Fruit fly (Drosophila melanogaster) whole organism: ENCODE data around the gene CG14712.

Experiments used
- CG8478 ChIP-seq: fragments of >200 bp; optimal IDR thresholded peaks from 2 replicates; lab custom pipeline; 2018; ENCODE audit warnings: inconsistent platforms
- Dll ChIP-seq: fragments of >200 bp; optimal IDR thresholded peaks from 2 replicates; lab custom pipeline; 2017
- EcR ChIP-seq, 2 experiments: fragments of >200 bp; optimal IDR thresholded peaks; 2 replicates each; lab custom pipeline; 2017; ENCODE audit warnings: missing biosample characterization in 2 of 2, missing genetic modification characterization in 2 of 2, missing genetic modification reagents in 2 of 2
- pan ChIP-seq: fragments of >200 bp; optimal IDR thresholded peaks from 2 replicates; lab custom pipeline; 2017
- psq ChIP-seq: fragments of >200 bp; optimal IDR thresholded peaks from 2 replicates; lab custom pipeline; 2017
- usp ChIP-seq: fragments of >200 bp; optimal IDR thresholded peaks from 2 replicates; lab custom pipeline; 2017; ENCODE audit warnings: missing biosample characterization, missing genetic modification characterization, mixed read lengths

CG14712 gene

DNA sequence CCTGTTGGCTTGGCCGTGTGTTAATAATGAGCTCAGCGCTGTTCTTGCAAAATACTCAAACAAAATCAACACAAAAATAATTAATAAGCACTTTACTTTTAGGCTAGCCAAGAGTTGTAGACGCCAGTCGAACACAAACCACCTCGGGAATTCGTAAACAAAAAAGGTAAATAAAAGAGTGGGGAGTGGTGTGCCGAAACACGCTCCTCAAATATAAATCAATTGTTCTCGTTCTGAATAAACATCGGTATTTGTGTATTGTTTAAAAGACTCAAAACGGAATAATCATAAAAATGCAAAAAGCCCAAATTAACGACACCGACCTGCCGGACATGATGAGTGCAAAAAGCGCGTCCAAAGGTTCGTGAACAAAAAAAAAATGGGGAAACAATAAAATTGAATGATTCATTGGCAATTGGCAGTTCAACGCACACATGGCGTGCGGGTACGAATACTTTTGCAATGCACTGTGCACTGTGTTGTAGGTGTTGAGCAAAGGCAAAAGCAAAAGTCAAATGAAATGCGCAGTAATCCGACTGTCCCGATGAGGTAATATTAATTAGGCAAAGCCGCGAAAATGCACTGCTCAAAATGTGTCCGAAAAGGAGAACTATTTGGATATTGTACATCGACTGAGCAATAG is 11.5 kb downstream of the CG14712 start:
- TF ChIP-seq psq (no peak), usp (GFP tag; lab: Kevin White, UChicago) (no peak), CG8478 (lab: Kevin White, UChicago) (no peak), Dll (lab: Kevin White, UChicago) (no peak), pan (lab: Kevin White, UChicago) (no peak), EcR (GFP tag; optimal IDR thresholded peaks at IDR 0.05; lab: Kevin White, UChicago) (no peak)

DNA sequence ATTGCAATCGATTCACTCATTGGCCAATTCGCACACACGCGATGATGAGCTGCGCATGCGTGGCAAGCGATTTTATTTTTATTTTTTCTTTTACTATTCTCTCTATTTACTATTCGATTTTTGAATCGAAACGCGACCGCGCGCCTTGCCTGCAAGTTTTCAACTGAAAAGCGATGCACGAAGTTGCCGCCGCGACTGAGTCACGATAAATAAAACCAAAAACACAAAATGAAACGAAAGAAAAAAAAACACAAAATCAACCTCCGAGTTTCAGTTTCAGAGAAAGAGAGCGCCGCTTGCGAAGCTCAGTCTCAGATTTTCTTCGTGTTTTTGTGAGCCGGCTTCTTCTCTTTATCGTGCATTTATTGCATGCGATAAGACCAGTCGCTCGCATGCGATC is 18.3 kb downstream of the CG14712 start:
- TF ChIP-seq usp (GFP tag; lab: Kevin White, UChicago), result no peak
- no peak for TF ChIP-seq pan (lab: Kevin White, UChicago)
- no peak for TF ChIP-seq psq
- no peak for TF ChIP-seq CG8478 (lab: Kevin White, UChicago)
- TF ChIP-seq Dll (lab: Kevin White, UChicago), result no peak
- no peak for TF ChIP-seq EcR (GFP tag; optimal IDR thresholded peaks at IDR 0.05; lab: Kevin White, UChicago)

dm6 chr3R:11648356-11649355 is 20.1 kb downstream of the CG14712 start:
- TF ChIP-seq Dll (lab: Kevin White, UChicago), result no peak
- TF ChIP-seq EcR (GFP tag; optimal IDR thresholded peaks at IDR 0.05; lab: Kevin White, UChicago), result peak in 1 of 2 experiments; percentile 12

DNA sequence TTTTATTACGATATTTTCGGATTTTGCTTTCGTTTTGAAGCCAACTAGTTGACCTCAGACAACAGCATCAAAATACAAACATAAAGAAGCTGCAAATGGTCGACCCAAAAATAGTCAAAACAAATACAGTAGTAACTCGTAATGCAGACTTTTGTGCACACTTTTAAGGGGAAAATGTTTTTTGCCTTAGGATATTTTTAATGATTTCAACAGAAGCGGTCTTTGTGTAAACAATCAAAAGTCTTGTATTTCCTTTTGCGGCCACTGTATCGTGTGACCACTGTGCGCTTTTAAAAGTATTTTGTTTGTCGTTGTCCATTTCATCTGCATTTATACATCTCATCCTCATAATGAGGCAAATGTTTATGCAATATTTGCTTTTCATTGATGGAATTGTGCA is 20.9 kb downstream of the CG14712 start:
- no peak for TF ChIP-seq pan (lab: Kevin White, UChicago)
- TF ChIP-seq Dll (lab: Kevin White, UChicago), result no peak
- TF ChIP-seq CG8478 (lab: Kevin White, UChicago), result no peak
- no peak for TF ChIP-seq psq
- TF ChIP-seq EcR (GFP tag; optimal IDR thresholded peaks at IDR 0.05; lab: Kevin White, UChicago), result no peak
- no peak for TF ChIP-seq usp (GFP tag; lab: Kevin White, UChicago)

dm6 chr3R:11650105-11651039 is 21.8 kb downstream of the CG14712 start, which contains the start of the genes Csk and Elp1:
TSS of gene Csk (minus strand) at chr3R:11650706.
TSS of gene Elp1 (plus strand) at chr3R:11650971.
- no peak for TF ChIP-seq psq
- no peak for TF ChIP-seq EcR (GFP tag; optimal IDR thresholded peaks at IDR 0.05; lab: Kevin White, UChicago)
- TF ChIP-seq pan (lab: Kevin White, UChicago), result no peak
- no peak for TF ChIP-seq Dll (lab: Kevin White, UChicago)
- no peak for TF ChIP-seq usp (GFP tag; lab: Kevin White, UChicago)
- no peak for TF ChIP-seq CG8478 (lab: Kevin White, UChicago)

- TF ChIP-seq CG8478 (lab: Kevin White, UChicago), result no peak
- no peak for TF ChIP-seq pan (lab: Kevin White, UChicago)
- no peak for TF ChIP-seq EcR (GFP tag; optimal IDR thresholded peaks at IDR 0.05; lab: Kevin White, UChicago)
- TF ChIP-seq usp (GFP tag; lab: Kevin White, UChicago), result no peak
- no peak for TF ChIP-seq Dll (lab: Kevin White, UChicago)
- no peak for TF ChIP-seq psq
Measured at dm6 chr3R:11655873-11656374, 27.4 kb downstream of the CG14712 start, which contains the start of gene CG42327. TSS of gene CG42327 (plus strand) at chr3R:11656149.

DNA sequence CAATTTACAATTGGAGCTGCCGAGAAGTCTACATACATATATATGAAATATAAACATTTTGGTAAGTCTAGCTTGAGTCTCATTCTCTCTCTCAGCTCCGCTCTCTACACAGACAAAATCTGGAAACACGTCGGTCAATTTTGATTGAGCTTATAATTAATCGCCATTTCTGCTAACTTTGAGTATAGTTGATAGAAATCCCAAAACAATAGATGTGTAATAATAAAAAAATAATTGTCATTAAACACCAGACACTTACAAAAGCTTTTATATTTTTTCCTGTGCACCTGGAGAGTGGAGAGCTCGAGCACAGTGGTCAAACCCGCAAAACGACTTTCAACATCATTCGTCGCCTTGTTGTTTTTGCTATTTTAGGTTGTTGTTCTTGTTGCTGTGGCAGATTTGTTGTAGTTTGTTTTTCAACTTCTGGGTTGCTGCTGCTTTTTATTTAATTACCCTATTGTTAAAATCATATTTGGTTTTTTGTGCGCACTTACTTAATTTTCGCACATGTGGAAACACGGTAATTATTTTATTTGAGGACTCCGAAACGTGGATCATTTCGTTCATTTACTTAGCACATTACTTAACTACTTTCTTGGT is 28.2 kb downstream of the CG14712 start:
- TF ChIP-seq psq (no peak), usp (GFP tag; lab: Kevin White, UChicago) (no peak), CG8478 (lab: Kevin White, UChicago) (no peak), Dll (lab: Kevin White, UChicago) (no peak), pan (lab: Kevin White, UChicago) (no peak), EcR (GFP tag; optimal IDR thresholded peaks at IDR 0.05; lab: Kevin White, UChicago) (no peak)

- TF ChIP-seq usp (GFP tag; lab: Kevin White, UChicago) (no peak), pan (lab: Kevin White, UChicago) (no peak), psq (no peak), EcR (GFP tag; optimal IDR thresholded peaks at IDR 0.05; lab: Kevin White, UChicago) (no peak), Dll (lab: Kevin White, UChicago) (no peak), CG8478 (lab: Kevin White, UChicago) (no peak)
Measured at dm6 chr3R:11657786-11658193, 29.2 kb downstream of the CG14712 start.

dm6 chr3R:11661187-11661586 is 32.6 kb downstream of the CG14712 start:
- TF ChIP-seq Dll (lab: Kevin White, UChicago) (no peak), pan (lab: Kevin White, UChicago) (no peak), EcR (GFP tag; optimal IDR thresholded peaks at IDR 0.05; lab: Kevin White, UChicago) (no peak), psq (no peak), usp (GFP tag; lab: Kevin White, UChicago) (no peak), CG8478 (lab: Kevin White, UChicago) (no peak)

DNA sequence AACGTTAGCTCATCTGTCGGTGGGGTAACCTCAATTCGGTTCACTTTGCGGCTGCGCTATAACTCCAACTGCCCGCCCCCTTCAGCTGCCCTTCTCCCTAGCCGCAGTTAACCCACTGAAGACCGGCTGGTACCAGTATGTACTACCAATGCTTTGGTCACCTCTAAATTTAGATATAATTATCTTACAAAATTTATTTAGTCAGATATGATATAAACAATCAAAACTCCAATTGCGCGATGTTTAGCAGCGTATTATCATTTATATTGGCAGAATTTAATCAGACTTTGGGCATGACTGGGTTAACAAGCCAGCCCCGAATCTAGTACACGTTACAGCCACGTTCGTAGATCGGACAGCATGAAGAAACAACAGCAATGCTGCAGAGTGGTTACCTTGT is 33.2 kb downstream of the CG14712 start:
- no peak for TF ChIP-seq psq
- no peak for TF ChIP-seq CG8478 (lab: Kevin White, UChicago)
- TF ChIP-seq pan (lab: Kevin White, UChicago), result no peak
- no peak for TF ChIP-seq usp (GFP tag; lab: Kevin White, UChicago)
- no peak for TF ChIP-seq Dll (lab: Kevin White, UChicago)
- TF ChIP-seq EcR (GFP tag; optimal IDR thresholded peaks at IDR 0.05; lab: Kevin White, UChicago), result no peak
